Worm (Caenorhabditis elegans) whole organism, L1 larva: ENCODE measurements around the gene C29F9.5.
A peak's percentile ranks its signal among the peaks of the same experiment; 100 is the strongest.

Source experiments
- C16A3.4 ChIP-seq: fragments of 150-350 bp; optimal IDR thresholded peaks from 2 replicates; lab custom pipeline; 2014; ENCODE audit warnings: missing biosample characterization, missing genetic modification characterization
- Y116A8C.19 ChIP-seq: sonication (generic microtip); optimal IDR thresholded peaks from 2 replicates; lab custom pipeline; 2016; ENCODE audit warnings: missing compliant biosample characterization, missing genetic modification characterization, borderline replicate concordance
- alr-1 ChIP-seq: fragments of 200-800 bp; sonication (Bioruptor generic); optimal IDR thresholded peaks from 2 replicates; lab custom pipeline; 2018; ENCODE audit warnings: borderline replicate concordance, mild to moderate bottlenecking, missing genetic modification characterization, missing compliant biosample characterization
- ama-1 ChIP-seq: fragments of 150-350 bp; optimal IDR thresholded peaks from 2 replicates; lab custom pipeline; 2014
- blmp-1 ChIP-seq: fragments of 150-350 bp; optimal IDR thresholded peaks from 2 replicates; lab custom pipeline; 2014; ENCODE audit warnings: missing biosample characterization, missing genetic modification characterization
- ceh-63 ChIP-seq: fragments of 200-800 bp; sonication (Bioruptor generic); optimal IDR thresholded peaks from 2 replicates; lab custom pipeline; 2018; ENCODE audit warnings: mild to moderate bottlenecking, missing genetic modification characterization, missing compliant biosample characterization
- ceh-8 ChIP-seq: fragments of 200-800 bp; sonication (Bioruptor generic); optimal IDR thresholded peaks from 2 replicates; lab custom pipeline; 2018; ENCODE audit warnings: mild to moderate bottlenecking, missing genetic modification characterization, moderate library complexity, missing compliant biosample characterization
- ceh-82 ChIP-seq, 3 experiments: fragments of 150-350 bp in 1 of 3; sonication (generic microtip) in 2 of 3; optimal IDR thresholded peaks; 2 replicates each; lab custom pipeline; 2014 to 2017; ENCODE audit warnings: missing biosample characterization in 3 of 3, missing genetic modification characterization in 3 of 3
- ceh-88 ChIP-seq: fragments of 200-800 bp; sonication (Bioruptor generic); IDR thresholded peaks from 2 replicates; pipeline ENCODE4 v1.3.6; 2022; ENCODE audit warnings: missing genetic modification characterization, missing compliant biosample characterization
- ceh-90 ChIP-seq: sonication (generic microtip); optimal IDR thresholded peaks from 2 replicates; lab custom pipeline; 2016; ENCODE audit warnings: missing genetic modification characterization, missing compliant biosample characterization
- dpl-1 ChIP-seq, 3 experiments: fragments of 150-350 bp in 2 of 3; sonication (generic microtip) in 1 of 3; optimal IDR thresholded peaks; 2 replicates each; lab custom pipeline; 2014 to 2017; ENCODE audit warnings: missing biosample characterization in 3 of 3, missing genetic modification characterization in 3 of 3, missing genetic modification reagents in 3 of 3
- dsc-1 ChIP-seq: sonication (generic microtip); optimal IDR thresholded peaks from 2 replicates; lab custom pipeline; 2016; ENCODE audit warnings: mild to moderate bottlenecking, missing genetic modification characterization, missing compliant biosample characterization
- efl-1 ChIP-seq, 4 experiments: fragments of 150-350 bp; optimal IDR thresholded peaks in 3 of 4; peaks in 1 of 4; 1 replicate in 1 of 4; 2 replicates in 3 of 4; lab custom pipeline; 2014; ENCODE audit warnings: missing biosample characterization in 2 of 4, missing genetic modification characterization in 2 of 4, missing genetic modification reagents in 2 of 4
- efl-3 ChIP-seq: fragments of 200-800 bp; sonication (Bioruptor generic); optimal IDR thresholded peaks from 2 replicates; lab custom pipeline; 2018; ENCODE audit warnings: mild to moderate bottlenecking, missing genetic modification characterization, missing compliant biosample characterization
- egl-27 ChIP-seq, 2 experiments: fragments of 150-350 bp in 1 of 2; sonication (generic microtip); optimal IDR thresholded peaks; 3 replicates each; lab custom pipeline; 2017 to 2018; ENCODE audit warnings: missing biosample characterization in 2 of 2, missing genetic modification characterization in 2 of 2, missing genetic modification reagents in 2 of 2
- elt-3 ChIP-seq, 6 experiments: fragments of 150-350 bp in 1 of 6; sonication (generic microtip); optimal IDR thresholded peaks; 2 replicates each; lab custom pipeline; 2017 to 2018; ENCODE audit warnings: missing biosample characterization in 6 of 6, missing genetic modification characterization in 6 of 6, inconsistent platforms in 1 of 6
- fkh-8 ChIP-seq: sonication (generic microtip); optimal IDR thresholded peaks from 2 replicates; lab custom pipeline; 2016; ENCODE audit warnings: mild to moderate bottlenecking, missing genetic modification characterization, missing compliant biosample characterization
- grh-1 ChIP-seq: fragments of 200-800 bp; sonication (Bioruptor generic); IDR thresholded peaks from 2 replicates; pipeline ENCODE4 v1.3.6; 2022; ENCODE audit warnings: missing genetic modification reagents, missing genetic modification characterization, missing compliant biosample characterization
- hlh-17 ChIP-seq: fragments of 200-800 bp; sonication (Bioruptor generic); optimal IDR thresholded peaks from 2 replicates; lab custom pipeline; 2018; ENCODE audit warnings: missing genetic modification characterization, mild to moderate bottlenecking, missing compliant biosample characterization, moderate library complexity, borderline replicate concordance
- hlh-4 ChIP-seq: sonication (generic microtip); optimal IDR thresholded peaks from 2 replicates; lab custom pipeline; 2016; ENCODE audit warnings: mild to moderate bottlenecking, missing genetic modification characterization, missing compliant biosample characterization
- hpl-2 ChIP-seq: fragments of 150-350 bp; optimal IDR thresholded peaks from 2 replicates; lab custom pipeline; 2014; ENCODE audit warnings: missing biosample characterization, missing genetic modification reagents, missing genetic modification characterization
- irx-1 ChIP-seq: sonication (generic microtip); optimal IDR thresholded peaks from 2 replicates; lab custom pipeline; 2016; ENCODE audit warnings: missing genetic modification characterization, missing compliant biosample characterization
- isw-1 ChIP-seq: fragments of 200-800 bp; sonication (Bioruptor generic); IDR thresholded peaks from 2 replicates; pipeline ENCODE4 v1.3.6; 2022; ENCODE audit warnings: missing genetic modification characterization, missing compliant biosample characterization
- jun-1 ChIP-seq: fragments of 150-350 bp; optimal IDR thresholded peaks from 2 replicates; lab custom pipeline; 2014; ENCODE audit warnings: missing biosample characterization, missing genetic modification reagents, missing genetic modification characterization
- lir-3 ChIP-seq: sonication (generic microtip); optimal IDR thresholded peaks from 2 replicates; lab custom pipeline; 2016; ENCODE audit warnings: mild to moderate bottlenecking, missing genetic modification characterization, moderate library complexity, missing compliant biosample characterization; ENCODE audit not compliant: poor library complexity
- mef-2 ChIP-seq: fragments of 150-350 bp; optimal IDR thresholded peaks from 2 replicates; lab custom pipeline; 2014; ENCODE audit warnings: missing biosample characterization, missing genetic modification characterization
- mep-1 ChIP-seq: fragments of 150-350 bp; optimal IDR thresholded peaks from 2 replicates; lab custom pipeline; 2014; ENCODE audit warnings: missing biosample characterization, missing genetic modification characterization
- nhr-11 ChIP-seq: fragments of 150-350 bp; optimal IDR thresholded peaks from 2 replicates; lab custom pipeline; 2014; ENCODE audit warnings: missing biosample characterization, missing genetic modification characterization
- nhr-19 ChIP-seq: fragments of 200-800 bp; sonication (Bioruptor generic); conservative IDR thresholded peaks from 2 replicates; pipeline ENCODE4 v1.3.6; 2022; ENCODE audit warnings: missing genetic modification characterization, missing compliant biosample characterization
- nhr-20 ChIP-seq: sonication (generic microtip); optimal IDR thresholded peaks from 2 replicates; lab custom pipeline; 2016; ENCODE audit warnings: mild to moderate bottlenecking, missing genetic modification characterization, missing compliant biosample characterization
- nhr-28 ChIP-seq: fragments of 150-350 bp; optimal IDR thresholded peaks from 2 replicates; lab custom pipeline; 2014; ENCODE audit warnings: missing biosample characterization, missing genetic modification characterization
- nhr-77 ChIP-seq: fragments of 150-350 bp; optimal IDR thresholded peaks from 2 replicates; lab custom pipeline; 2014; ENCODE audit warnings: missing biosample characterization, missing genetic modification characterization
- nhr-85 ChIP-seq: sonication (generic microtip); peaks from one replicate; lab custom pipeline; 2016; ENCODE audit warnings: missing genetic modification characterization, inconsistent platforms, missing compliant biosample characterization
- nhr-90 ChIP-seq: sonication (generic microtip); optimal IDR thresholded peaks from 2 replicates; lab custom pipeline; 2016; ENCODE audit warnings: mild to moderate bottlenecking, missing genetic modification characterization, missing compliant biosample characterization; ENCODE audit not compliant: poor library complexity
- pax-3 ChIP-seq: fragments of 200-800 bp; sonication (Bioruptor generic); optimal IDR thresholded peaks from 2 replicates; lab custom pipeline; 2018; ENCODE audit warnings: mild to moderate bottlenecking, missing genetic modification characterization, moderate library complexity, missing compliant biosample characterization
- pqm-1 ChIP-seq: sonication (generic microtip); optimal IDR thresholded peaks from 3 replicates; lab custom pipeline; 2017; ENCODE audit warnings: missing biosample characterization, missing genetic modification characterization
- snpc-4 ChIP-seq: fragments of 150-350 bp; optimal IDR thresholded peaks from 2 replicates; lab custom pipeline; 2014; ENCODE audit warnings: missing biosample characterization, missing genetic modification characterization
- sox-4 ChIP-seq: sonication (generic microtip); optimal IDR thresholded peaks from 2 replicates; lab custom pipeline; 2016; ENCODE audit warnings: missing genetic modification characterization, missing compliant biosample characterization
- sup-37 ChIP-seq: fragments of 200-800 bp; sonication (Bioruptor generic); optimal IDR thresholded peaks from 2 replicates; lab custom pipeline; 2018; ENCODE audit warnings: mild to moderate bottlenecking, missing genetic modification characterization, missing compliant biosample characterization
- swsn-7 ChIP-seq: sonication (generic microtip); optimal IDR thresholded peaks from 2 replicates; lab custom pipeline; 2016; ENCODE audit warnings: missing genetic modification characterization, missing compliant biosample characterization
- tlp-1 ChIP-seq: fragments of 150-350 bp; optimal IDR thresholded peaks from 2 replicates; lab custom pipeline; 2014; ENCODE audit warnings: missing biosample characterization, missing genetic modification characterization
- unc-62 ChIP-seq: fragments of 150-350 bp; optimal IDR thresholded peaks from 2 replicates; lab custom pipeline; 2014; ENCODE audit warnings: missing biosample characterization, missing genetic modification reagents, missing genetic modification characterization
- vab-15 ChIP-seq: sonication (generic microtip); optimal IDR thresholded peaks from 2 replicates; lab custom pipeline; 2017; ENCODE audit warnings: missing genotype, mild to moderate bottlenecking, missing genetic modification characterization, missing compliant biosample characterization
- ztf-11 ChIP-seq, 2 experiments: sonication (generic microtip); optimal IDR thresholded peaks; 2 replicates each; lab custom pipeline; 2016 to 2017; ENCODE audit warnings: missing genetic modification characterization in 2 of 2, missing biosample characterization in 1 of 2, missing compliant biosample characterization in 1 of 2
- ztf-4 ChIP-seq: fragments of 150-350 bp; optimal IDR thresholded peaks from 2 replicates; lab custom pipeline; 2014; ENCODE audit warnings: missing biosample characterization, missing genetic modification characterization

Gene C29F9.5

DNA sequence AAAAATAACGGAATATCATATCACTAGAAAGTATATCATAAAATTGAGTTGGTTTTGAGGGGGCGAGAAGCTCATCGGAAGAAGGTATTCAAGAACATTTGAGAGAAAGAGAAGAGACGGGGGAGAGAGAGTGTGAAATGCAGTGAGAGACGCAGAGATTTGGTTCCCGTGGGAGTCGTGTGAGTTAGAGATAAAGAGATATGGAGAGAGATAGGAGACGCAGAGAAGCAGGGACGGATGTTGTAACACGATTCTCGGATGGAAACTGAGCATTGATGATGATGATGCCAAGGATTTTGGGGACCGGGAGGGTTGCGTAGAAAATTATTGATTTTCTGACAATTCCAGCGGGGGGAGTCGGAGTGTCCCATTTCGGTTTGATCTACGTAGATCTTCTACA is 21.1 kb upstream of the C29F9.5 start (continued):
- no peak for TF ChIP-seq ama-1 (lab: Kevin White, UChicago)
- TF ChIP-seq nhr-28 (tag; lab: Kevin White, UChicago), result no peak
- no peak for TF ChIP-seq Y116A8C.19
- peak; percentile 10 for TF ChIP-seq nhr-11 (tag; lab: Kevin White, UChicago)
- TF ChIP-seq lir-3 (tag; lab: Kevin White, UChicago), result no peak
- no peak for TF ChIP-seq ceh-90 (tag; lab: Kevin White, UChicago)
- peak; percentile 18 for TF ChIP-seq blmp-1 (tag; lab: Kevin White, UChicago)
- TF ChIP-seq dpl-1 (GFP tag; optimal IDR thresholded peaks at IDR 0.05; lab: Kevin White, UChicago), result peak in 1 of 3 experiments; percentile 15
- TF ChIP-seq efl-1 (optimal IDR thresholded peaks at IDR 0.05; lab: Kevin White, UChicago), result peak; percentile 64 to 79
- peak in 1 of 2 experiments; percentile 94 for TF ChIP-seq efl-1 (GFP tag; optimal IDR thresholded peaks at IDR 0.05 in 1 of 2; lab: Kevin White, UChicago)
- TF ChIP-seq mef-2 (tag; lab: Kevin White, UChicago), result no peak
- no peak for TF ChIP-seq vab-15
- TF ChIP-seq sup-37 (GFP tag; lab: Kevin White, UChicago), result no peak
- no peak for TF ChIP-seq nhr-77 (tag; lab: Kevin White, UChicago)
- peak; percentile 19; the same call in 1 of the 2 replicates for TF ChIP-seq isw-1 (GFP tag; lab: Robert Waterston, UW)
- TF ChIP-seq swsn-7, result peak; percentile 50
- no peak for TF ChIP-seq fkh-8 (tag; lab: Kevin White, UChicago)
- TF ChIP-seq nhr-20, result peak; percentile 7
- TF ChIP-seq hlh-4 (tag; lab: Kevin White, UChicago), result no peak
- no peak for TF ChIP-seq ceh-88
- TF ChIP-seq efl-3 (GFP tag; lab: Kevin White, UChicago), result no peak
- TF ChIP-seq ceh-82 (tag; optimal IDR thresholded peaks at IDR 0.05; lab: Kevin White, UChicago), result peak in 1 of 3 experiments; percentile 56
- no peak for TF ChIP-seq irx-1
- TF ChIP-seq ztf-11 (tag; optimal IDR thresholded peaks at IDR 0.05; lab: Kevin White, UChicago), result no peak
- TF ChIP-seq C16A3.4, result no peak
- no peak for TF ChIP-seq sox-4 (tag; lab: Kevin White, UChicago)
- no peak for TF ChIP-seq ceh-63 (GFP tag; lab: Kevin White, UChicago)
- TF ChIP-seq ceh-8 (GFP tag; lab: Kevin White, UChicago), result no peak
- no peak for TF ChIP-seq jun-1 (tag; lab: Kevin White, UChicago)
- TF ChIP-seq dsc-1 (tag; lab: Kevin White, UChicago), result peak; percentile 72
- peak; percentile 62 for TF ChIP-seq nhr-19 (GFP tag; lab: Robert Waterston, UW)
- TF ChIP-seq alr-1 (tag; lab: Kevin White, UChicago), result no peak
- TF ChIP-seq nhr-85 (tag; lab: Kevin White, UChicago), result no peak
- TF ChIP-seq ztf-4 (tag; lab: Kevin White, UChicago), result no peak
- TF ChIP-seq tlp-1 (tag; lab: Kevin White, UChicago), result no peak
- TF ChIP-seq unc-62 (GFP tag; lab: Kevin White, UChicago), result no peak
- TF ChIP-seq hpl-2 (GFP tag; lab: Kevin White, UChicago), result no peak
- no peak for TF ChIP-seq pax-3 (tag; lab: Kevin White, UChicago)
- TF ChIP-seq grh-1 (GFP tag; lab: Robert Waterston, UW), result no peak
- no peak for TF ChIP-seq elt-3 (tag; optimal IDR thresholded peaks at IDR 0.05; lab: Kevin White, UChicago)
- peak; percentile 11 for TF ChIP-seq mep-1 (tag; lab: Kevin White, UChicago)
- no peak for TF ChIP-seq hlh-17 (GFP tag; lab: Kevin White, UChicago)
- TF ChIP-seq snpc-4 (tag; lab: Kevin White, UChicago), result no peak
- TF ChIP-seq nhr-90, result no peak
- TF ChIP-seq pqm-1, result no peak
- no peak for TF ChIP-seq egl-27 (tag; optimal IDR thresholded peaks at IDR 0.05; lab: Kevin White, UChicago)
